Fruit fly (Drosophila melanogaster): ENCODE data around the gene Cyp4c3.

dm6 chr3R:30913704-30914103 lies 19.9 kb downstream of the Cyp4c3 start:
- TF ChIP-seq Sin3A (optimal IDR thresholded peaks at IDR 0.05) (no peak), h (optimal IDR thresholded peaks at IDR 0.05) (no peak), Myc (optimal IDR thresholded peaks at IDR 0.05) (no peak), psq (optimal IDR thresholded peaks at IDR 0.05) (no peak), ttk (optimal IDR thresholded peaks at IDR 0.05) (no peak), insv (optimal IDR thresholded peaks at IDR 0.05) (no peak)
